Worm (Caenorhabditis elegans) whole organism, L1 larva: ENCODE measurements around the gene nep-10.

ENCODE experiments used
- ama-1 ChIP-seq: fragments of 150-350 bp; optimal IDR thresholded peaks from 2 replicates; lab custom pipeline; 2014
- ceh-82 ChIP-seq, 3 experiments: fragments of 150-350 bp in 1 of 3; sonication (generic microtip) in 2 of 3; optimal IDR thresholded peaks; 2 replicates each; lab custom pipeline; 2014 to 2017; ENCODE audit warnings: missing biosample characterization in 3 of 3, missing genetic modification characterization in 3 of 3
- dpl-1 ChIP-seq, 3 experiments: fragments of 150-350 bp in 2 of 3; sonication (generic microtip) in 1 of 3; optimal IDR thresholded peaks; 2 replicates each; lab custom pipeline; 2014 to 2017; ENCODE audit warnings: missing biosample characterization in 3 of 3, missing genetic modification characterization in 3 of 3, missing genetic modification reagents in 3 of 3
- lin-39 ChIP-seq: fragments of 150-350 bp; optimal IDR thresholded peaks from 2 replicates; lab custom pipeline; 2014; ENCODE audit warnings: missing biosample characterization, missing genetic modification reagents, missing genetic modification characterization
- lsy-2 ChIP-seq, 2 experiments: fragments of 150-350 bp; optimal IDR thresholded peaks; 2 replicates each; lab custom pipeline; 2014; ENCODE audit warnings: missing biosample characterization in 2 of 2, missing genetic modification characterization in 2 of 2
- nhr-12 ChIP-seq: sonication (generic microtip); optimal IDR thresholded peaks from 2 replicates; lab custom pipeline; 2017; ENCODE audit warnings: missing biosample characterization, missing genetic modification characterization
- nhr-19 ChIP-seq: fragments of 200-800 bp; sonication (Bioruptor generic); conservative IDR thresholded peaks from 2 replicates; pipeline ENCODE4 v1.3.6; 2022; ENCODE audit warnings: missing genetic modification characterization, missing compliant biosample characterization
- pqm-1 ChIP-seq: sonication (generic microtip); optimal IDR thresholded peaks from 3 replicates; lab custom pipeline; 2017; ENCODE audit warnings: missing biosample characterization, missing genetic modification characterization
- ztf-11 ChIP-seq, 2 experiments: sonication (generic microtip); optimal IDR thresholded peaks; 2 replicates each; lab custom pipeline; 2016 to 2017; ENCODE audit warnings: missing genetic modification characterization in 2 of 2, missing biosample characterization in 1 of 2, missing compliant biosample characterization in 1 of 2

DNA sequence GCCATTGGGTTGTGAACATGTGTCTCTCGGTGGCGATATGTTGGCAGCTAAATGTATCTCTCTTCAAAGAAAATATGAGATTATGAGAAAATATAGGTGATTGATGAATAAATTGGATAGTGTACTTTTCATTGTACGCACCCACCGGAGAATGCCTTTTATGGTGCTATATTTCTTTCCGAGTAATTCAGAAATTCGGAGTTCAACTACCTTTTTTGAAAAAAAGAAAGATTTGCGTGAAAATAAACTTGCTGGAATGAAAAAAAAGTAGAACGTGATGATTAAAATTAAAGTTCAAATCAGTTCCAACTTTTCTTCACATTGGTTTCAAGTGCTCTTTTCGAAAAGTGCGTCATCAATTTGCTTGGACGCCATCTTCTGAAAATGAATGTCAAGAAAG, 781 bp upstream of the nep-10 start, which contains the start of gene nep-8:
- no peak for TF ChIP-seq lsy-2 (tag; optimal IDR thresholded peaks at IDR 0.05; lab: Kevin White, UChicago)
- no peak for TF ChIP-seq pqm-1 (tag; lab: Kevin White, UChicago)
- no peak for TF ChIP-seq nhr-19
- TF ChIP-seq nhr-12 (tag; lab: Kevin White, UChicago): no peak
- no peak for TF ChIP-seq ama-1 (lab: Kevin White, UChicago)
- no peak for TF ChIP-seq ceh-82 (tag; optimal IDR thresholded peaks at IDR 0.05; lab: Kevin White, UChicago)
- TF ChIP-seq lin-39 (tag; lab: Kevin White, UChicago): no peak
- no peak for TF ChIP-seq ztf-11 (tag; optimal IDR thresholded peaks at IDR 0.05; lab: Kevin White, UChicago)
- no peak for TF ChIP-seq dpl-1 (GFP tag; optimal IDR thresholded peaks at IDR 0.05; lab: Kevin White, UChicago)
